Worm (Caenorhabditis elegans) whole organism, mixed stage, embryonic: ENCODE results near the gene str-14.

Source experiments
- M03D4.4 ChIP-seq: sonication (generic microtip); optimal IDR thresholded peaks from 2 replicates; lab custom pipeline; 2017; ENCODE audit warnings: mild to moderate bottlenecking, missing genetic modification characterization, missing compliant biosample characterization
- bed-3 ChIP-seq: fragments of 200-800 bp; sonication (Bioruptor generic); optimal IDR thresholded peaks from 3 replicates; lab custom pipeline; 2018; ENCODE audit warnings: mild to moderate bottlenecking, missing genetic modification characterization, moderate library complexity, missing compliant biosample characterization
- blmp-1 ChIP-seq: fragments of 150-350 bp; optimal IDR thresholded peaks from 2 replicates; lab custom pipeline; 2014; ENCODE audit warnings: missing biosample characterization, missing genetic modification characterization
- ceh-39 ChIP-seq: fragments of 150-350 bp; optimal IDR thresholded peaks from 2 replicates; lab custom pipeline; 2014; ENCODE audit warnings: missing biosample characterization, missing genetic modification characterization
- ceh-43 ChIP-seq: fragments of 200-800 bp; sonication (Bioruptor generic); optimal IDR thresholded peaks from 2 replicates; lab custom pipeline; 2018; ENCODE audit warnings: mild to moderate bottlenecking, missing genetic modification characterization, moderate library complexity, missing compliant biosample characterization
- ces-1 ChIP-seq: fragments of 150-350 bp; optimal IDR thresholded peaks from 2 replicates; lab custom pipeline; 2014; ENCODE audit warnings: missing biosample characterization, missing genetic modification reagents, missing genetic modification characterization
- cnd-1 ChIP-seq: fragments of 200-800 bp; sonication (Bioruptor generic); optimal IDR thresholded peaks from 2 replicates; lab custom pipeline; 2018; ENCODE audit warnings: mild to moderate bottlenecking, missing genetic modification characterization, missing compliant biosample characterization
- drap-1 ChIP-seq: fragments of 200-800 bp; sonication (Bioruptor generic); optimal IDR thresholded peaks from 3 replicates; lab custom pipeline; 2018; ENCODE audit warnings: mild to moderate bottlenecking, missing genetic modification characterization, missing compliant biosample characterization
- elt-1 ChIP-seq: sonication (generic microtip); optimal IDR thresholded peaks from 2 replicates; lab custom pipeline; 2017; ENCODE audit warnings: missing genetic modification characterization, mild to moderate bottlenecking, missing compliant biosample characterization, antibody characterized with exemption, moderate library complexity, borderline replicate concordance; ENCODE audit not compliant: insufficient read depth
- elt-3 ChIP-seq: fragments of 150-350 bp; optimal IDR thresholded peaks from 2 replicates; lab custom pipeline; 2014; ENCODE audit warnings: missing biosample characterization, missing genetic modification characterization
- flh-1 ChIP-seq: fragments of 200-800 bp; sonication (Bioruptor generic); optimal IDR thresholded peaks from 2 replicates; lab custom pipeline; 2018; ENCODE audit warnings: mild to moderate bottlenecking, missing genetic modification characterization, moderate library complexity, missing compliant biosample characterization
- ham-2 ChIP-seq: fragments of 200-800 bp; sonication (Bioruptor generic); optimal IDR thresholded peaks from 2 replicates; lab custom pipeline; 2018; ENCODE audit warnings: mild to moderate bottlenecking, missing genetic modification characterization, missing compliant biosample characterization
- hlh-1 ChIP-seq: fragments of 150-350 bp; optimal IDR thresholded peaks from 2 replicates; lab custom pipeline; 2014; ENCODE audit warnings: missing biosample characterization, missing genetic modification reagents, missing genetic modification characterization
- lin-32 ChIP-seq: fragments of 200-800 bp; sonication (Bioruptor generic); optimal IDR thresholded peaks from 2 replicates; lab custom pipeline; 2018; ENCODE audit warnings: mild to moderate bottlenecking, missing genetic modification characterization, missing compliant biosample characterization
- lsy-2 ChIP-seq: fragments of 150-350 bp; optimal IDR thresholded peaks from 2 replicates; lab custom pipeline; 2014; ENCODE audit warnings: missing biosample characterization, missing genetic modification characterization
- mab-5 ChIP-seq: fragments of 150-350 bp; optimal IDR thresholded peaks from 2 replicates; lab custom pipeline; 2014; ENCODE audit warnings: missing biosample characterization, missing genetic modification characterization
- mep-1 ChIP-seq: fragments of 150-350 bp; optimal IDR thresholded peaks from 2 replicates; lab custom pipeline; 2017; ENCODE audit warnings: missing biosample characterization, missing genetic modification reagents, missing genetic modification characterization, inconsistent platforms
- nhr-2 ChIP-seq: fragments of 150-350 bp; optimal IDR thresholded peaks from 2 replicates; lab custom pipeline; 2014; ENCODE audit warnings: missing biosample characterization, missing genetic modification characterization
- nhr-237 ChIP-seq: fragments of 150-350 bp; optimal IDR thresholded peaks from 2 replicates; lab custom pipeline; 2014; ENCODE audit warnings: missing biosample characterization, missing genetic modification characterization
- nhr-28 ChIP-seq: fragments of 150-350 bp; optimal IDR thresholded peaks from 2 replicates; lab custom pipeline; 2014; ENCODE audit warnings: missing biosample characterization, missing genetic modification characterization
- nhr-76 ChIP-seq: sonication (generic microtip); optimal IDR thresholded peaks from 2 replicates; lab custom pipeline; 2017; ENCODE audit warnings: missing biosample characterization, missing genetic modification characterization
- pha-4 ChIP-seq: fragments of 150-350 bp; optimal IDR thresholded peaks from 2 replicates; lab custom pipeline; 2018; ENCODE audit warnings: missing biosample characterization, missing genetic modification reagents, missing genetic modification characterization
- sem-2 ChIP-seq: fragments of 200-800 bp; sonication (Bioruptor generic); optimal IDR thresholded peaks from 2 replicates; lab custom pipeline; 2018; ENCODE audit warnings: mild to moderate bottlenecking, missing genetic modification characterization, missing compliant biosample characterization
- snpc-4 ChIP-seq: fragments of 150-350 bp; optimal IDR thresholded peaks from 2 replicates; lab custom pipeline; 2014; ENCODE audit warnings: missing biosample characterization, missing genetic modification characterization
- sptf-1 ChIP-seq: sonication (generic microtip); optimal IDR thresholded peaks from 2 replicates; lab custom pipeline; 2017; ENCODE audit warnings: mild to moderate bottlenecking, missing genetic modification characterization, moderate library complexity, missing compliant biosample characterization
- tbx-8 ChIP-seq: fragments of 200-800 bp; sonication (Bioruptor generic); optimal IDR thresholded peaks from 2 replicates; lab custom pipeline; 2018; ENCODE audit warnings: mild to moderate bottlenecking, missing genetic modification characterization, moderate library complexity, missing compliant biosample characterization
- unc-120 ChIP-seq: sonication (generic microtip); optimal IDR thresholded peaks from 2 replicates; lab custom pipeline; 2017; ENCODE audit warnings: missing genetic modification characterization, missing compliant biosample characterization; ENCODE audit not compliant: poor library complexity, severe bottlenecking
- unc-39 ChIP-seq: fragments of 150-350 bp; optimal IDR thresholded peaks from 2 replicates; lab custom pipeline; 2014; ENCODE audit warnings: missing biosample characterization, missing genetic modification characterization
- unc-62 ChIP-seq: fragments of 150-350 bp; optimal IDR thresholded peaks from 2 replicates; lab custom pipeline; 2014; ENCODE audit warnings: missing biosample characterization, missing genetic modification reagents, missing genetic modification characterization
- zip-8 ChIP-seq: fragments of 150-350 bp; optimal IDR thresholded peaks from 2 replicates; lab custom pipeline; 2014; ENCODE audit warnings: missing biosample characterization, missing genetic modification characterization
- ztf-11 ChIP-seq: fragments of 150-350 bp; optimal IDR thresholded peaks from 2 replicates; lab custom pipeline; 2014; ENCODE audit warnings: missing biosample characterization, missing genetic modification characterization

The str-14 gene

DNA sequence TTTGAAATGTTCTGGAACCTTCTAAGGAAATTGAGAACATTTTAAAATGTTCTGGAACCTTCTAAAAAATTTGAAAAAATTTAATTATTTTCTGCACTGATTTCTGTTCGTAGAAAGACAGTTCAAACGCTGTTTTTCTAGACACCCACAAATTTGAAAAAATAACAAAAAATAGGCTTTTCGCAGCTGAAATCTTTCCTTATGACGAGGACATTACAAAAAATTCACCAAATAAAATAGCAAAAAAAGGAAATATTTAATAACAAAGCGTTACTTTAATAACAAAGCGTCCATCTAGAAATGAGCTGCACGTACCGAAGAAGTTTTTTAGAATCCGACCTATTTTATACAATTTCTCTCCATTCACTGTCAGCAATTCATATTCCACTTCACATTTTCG lies 11.3 kb downstream of the str-14 start, which contains the start of gene srh-141:
srh-141 (plus strand) TSS at position 301 of the 400 bp plus-strand sequence.
- TF ChIP-seq mab-5 (tag; lab: Kevin White, UChicago) (no peak), pha-4 (tag; lab: Kevin White, UChicago) (no peak), M03D4.4 (tag; lab: Kevin White, UChicago) (no peak), unc-120 (no peak), nhr-237 (no peak), ham-2 (GFP tag; lab: Kevin White, UChicago) (no peak), lsy-2 (tag; lab: Kevin White, UChicago) (no peak), nhr-2 (tag; lab: Kevin White, UChicago) (no peak), sptf-1 (no peak), zip-8 (tag; lab: Kevin White, UChicago) (no peak), ceh-43 (GFP tag; lab: Kevin White, UChicago) (no peak), unc-62 (GFP tag; lab: Kevin White, UChicago) (no peak), snpc-4 (tag; lab: Kevin White, UChicago) (no peak), elt-3 (tag; lab: Kevin White, UChicago) (no peak), bed-3 (no peak), blmp-1 (tag; lab: Kevin White, UChicago) (no peak), tbx-8 (GFP tag; lab: Kevin White, UChicago) (no peak)

- TF ChIP-seq mep-1 (tag; lab: Kevin White, UChicago) (no peak), tbx-8 (GFP tag; lab: Kevin White, UChicago) (no peak)
Measured at ce11 chrV:16437546-16437945, 17.4 kb downstream of the str-14 start, which contains the start of gene F26D2.15. Gene F26D2.15, plus strand, starts transcription at chrV:16437846.

ce11 chrV:16435510-16435909 lies 19.5 kb downstream of the str-14 start, which contains the start of the genes F26D2.13 and F26D2.14:
Gene F26D2.13, minus strand, starts transcription at chrV:16435610.
Gene F26D2.14, plus strand, starts transcription at chrV:16435855.
- TF ChIP-seq flh-1 (GFP tag; lab: Kevin White, UChicago) (no peak), ceh-39 (tag; lab: Kevin White, UChicago) (no peak), elt-1 (tag; lab: Kevin White, UChicago) (no peak), unc-62 (GFP tag; lab: Kevin White, UChicago) (no peak), nhr-28 (tag; lab: Kevin White, UChicago) (no peak), ham-2 (GFP tag; lab: Kevin White, UChicago) (no peak), blmp-1 (tag; lab: Kevin White, UChicago) (no peak), ztf-11 (no peak), unc-120 (no peak), cnd-1 (tag; lab: Kevin White, UChicago) (no peak), lin-32 (no peak), unc-39 (tag; lab: Kevin White, UChicago) (no peak), sem-2 (GFP tag; lab: Kevin White, UChicago) (no peak), snpc-4 (tag; lab: Kevin White, UChicago) (no peak)

ce11 chrV:16433471-16433870 lies 21.5 kb downstream of the str-14 start, which contains the start of gene clec-234:
Gene clec-234, minus strand, starts transcription at chrV:16433571.
- TF ChIP-seq hlh-1 (tag; lab: Kevin White, UChicago), result no peak
- TF ChIP-seq drap-1 (GFP tag; lab: Kevin White, UChicago), result no peak
- TF ChIP-seq nhr-237, result no peak
- TF ChIP-seq ham-2 (GFP tag; lab: Kevin White, UChicago), result no peak
- TF ChIP-seq mep-1 (tag; lab: Kevin White, UChicago), result no peak
- no peak for TF ChIP-seq lin-32
- TF ChIP-seq sptf-1, result no peak
- no peak for TF ChIP-seq nhr-28 (tag; lab: Kevin White, UChicago)
- TF ChIP-seq ces-1 (GFP tag; lab: Kevin White, UChicago), result no peak
- TF ChIP-seq nhr-2 (tag; lab: Kevin White, UChicago), result no peak
- no peak for TF ChIP-seq mab-5 (tag; lab: Kevin White, UChicago)
- no peak for TF ChIP-seq bed-3
- no peak for TF ChIP-seq cnd-1 (tag; lab: Kevin White, UChicago)
- no peak for TF ChIP-seq flh-1 (GFP tag; lab: Kevin White, UChicago)
- no peak for TF ChIP-seq elt-1 (tag; lab: Kevin White, UChicago)
- TF ChIP-seq tbx-8 (GFP tag; lab: Kevin White, UChicago), result no peak
- no peak for TF ChIP-seq unc-62 (GFP tag; lab: Kevin White, UChicago)

ce11 chrV:16429940-16430339 lies 25.0 kb downstream of the str-14 start, which contains the start of gene str-73:
Gene str-73, plus strand, starts transcription at chrV:16430240.
- TF ChIP-seq flh-1 (GFP tag; lab: Kevin White, UChicago), result no peak
- TF ChIP-seq unc-120, result no peak
- TF ChIP-seq pha-4 (tag; lab: Kevin White, UChicago), result no peak
- no peak for TF ChIP-seq zip-8 (tag; lab: Kevin White, UChicago)
- TF ChIP-seq snpc-4 (tag; lab: Kevin White, UChicago), result no peak
- TF ChIP-seq sem-2 (GFP tag; lab: Kevin White, UChicago), result no peak
- no peak for TF ChIP-seq M03D4.4 (tag; lab: Kevin White, UChicago)
- no peak for TF ChIP-seq unc-62 (GFP tag; lab: Kevin White, UChicago)
- TF ChIP-seq nhr-76 (tag; lab: Kevin White, UChicago), result no peak
- no peak for TF ChIP-seq elt-3 (tag; lab: Kevin White, UChicago)
- no peak for TF ChIP-seq nhr-237
- no peak for TF ChIP-seq mep-1 (tag; lab: Kevin White, UChicago)
- TF ChIP-seq elt-1 (tag; lab: Kevin White, UChicago), result no peak
- TF ChIP-seq nhr-28 (tag; lab: Kevin White, UChicago), result no peak
